Fruit fly (Drosophila melanogaster): ENCODE results near the gene hwt.

The hwt gene

dm6 chrX:12579506-12579999 lies 11.3 kb upstream of the hwt start (continued):
- TF ChIP-seq Med (GFP tag): peak; percentile 99
- peak; percentile 84 for TF ChIP-seq CG14667 (GFP tag; IDR thresholded peaks at IDR 0.05)
- TF ChIP-seq Dll (GFP tag; IDR thresholded peaks at IDR 0.05; ENCODE audit: partially characterized antibody): no peak
- peak in 1 of 3 experiments; percentile 84 for TF ChIP-seq lola (GFP tag; optimal IDR thresholded peaks at IDR 0.05)
- TF ChIP-seq Pdp1 (GFP tag; optimal IDR thresholded peaks at IDR 0.05): peak; percentile 93 to 96
- TF ChIP-seq ssp (GFP tag; IDR thresholded peaks at IDR 0.05): peak; percentile 79
- TF ChIP-seq lbe (GFP tag; optimal IDR thresholded peaks at IDR 0.05): peak; percentile 95
- TF ChIP-seq CG13123 (GFP tag; optimal IDR thresholded peaks at IDR 0.05): peak; percentile 87
- peak; percentile 93 for TF ChIP-seq Mad (GFP tag; optimal IDR thresholded peaks at IDR 0.05)
- peak; percentile 88 for TF ChIP-seq gsb-n (tag; optimal IDR thresholded peaks at IDR 0.05)
- TF ChIP-seq sna (GFP tag; IDR thresholded peaks at IDR 0.05; ENCODE audit: partially characterized antibody): no peak
- peak; percentile 95 for TF ChIP-seq CG13894 (tag; optimal IDR thresholded peaks at IDR 0.05)
- TF ChIP-seq CG12071 (GFP tag; optimal IDR thresholded peaks at IDR 0.05): peak; percentile 92
- TF ChIP-seq B-H2 (GFP tag; optimal IDR thresholded peaks at IDR 0.05): peak; percentile 91
- peak; percentile 95 for TF ChIP-seq CG9609 (GFP tag; optimal IDR thresholded peaks at IDR 0.05)
- TF ChIP-seq CG10274 (GFP tag; optimal IDR thresholded peaks at IDR 0.05): peak; percentile 87
- TF ChIP-seq CG8359 (GFP tag; optimal IDR thresholded peaks at IDR 0.05; ENCODE audit: borderline replicate concordance): peak; percentile 84
- peak; percentile 79 for TF ChIP-seq CG2116 (GFP tag; optimal IDR thresholded peaks at IDR 0.05)
- no peak for TF ChIP-seq HLH4C (GFP tag; IDR thresholded peaks at IDR 0.05; ENCODE audit: partially characterized antibody)
- TF ChIP-seq Bgb (GFP tag; IDR thresholded peaks at IDR 0.05; ENCODE audit: partially characterized antibody): no peak
- TF ChIP-seq Blimp-1 (GFP tag; optimal IDR thresholded peaks at IDR 0.05): peak; percentile 88
- TF ChIP-seq schlank (tag; optimal IDR thresholded peaks at IDR 0.05): peak; percentile 93
- peak; percentile 93 for TF ChIP-seq row (GFP tag; IDR thresholded peaks at IDR 0.05)
- TF ChIP-seq Stat92E (GFP tag; optimal IDR thresholded peaks at IDR 0.05): no peak
- TF ChIP-seq Lpt (GFP tag; optimal IDR thresholded peaks at IDR 0.05): no peak
- peak; percentile 86 for TF ChIP-seq btn (GFP tag; optimal IDR thresholded peaks at IDR 0.05)
- TF ChIP-seq jing (GFP tag; optimal IDR thresholded peaks at IDR 0.05): peak; percentile 92
- TF ChIP-seq CG2120 (GFP tag; optimal IDR thresholded peaks at IDR 0.05): peak; percentile 98
- peak; percentile 98 for TF ChIP-seq CG18599 (GFP tag; optimal IDR thresholded peaks at IDR 0.05)

- TF ChIP-seq CG17829 (tag; optimal IDR thresholded peaks at IDR 0.05): peak; percentile 49
- TF ChIP-seq sug (tag; optimal IDR thresholded peaks at IDR 0.05): no peak
- TF ChIP-seq chinmo (GFP tag; IDR thresholded peaks at IDR 0.05; ENCODE audit: partially characterized antibody): peak; percentile 85; the same call in 2 of the 4 replicates
- no peak for TF ChIP-seq tll (GFP tag; optimal IDR thresholded peaks at IDR 0.05)
- no peak for TF ChIP-seq Nf-YC (tag; optimal IDR thresholded peaks at IDR 0.05)
- TF ChIP-seq Mrtf (GFP tag; IDR thresholded peaks at IDR 0.05): peak; percentile 36; the same call in 1 of the 3 replicates
- TF ChIP-seq ems (GFP tag; optimal IDR thresholded peaks at IDR 0.05): peak; percentile 2
- peak; percentile 78 for TF ChIP-seq dmrt99B (tag; optimal IDR thresholded peaks at IDR 0.05)
- no peak for TF ChIP-seq CG1024 (GFP tag; IDR thresholded peaks at IDR 0.05)
- TF ChIP-seq nmo (GFP tag; optimal IDR thresholded peaks at IDR 0.05): peak; percentile 77
- TF ChIP-seq CG11504 (tag; optimal IDR thresholded peaks at IDR 0.05): peak; percentile 81
- peak; percentile 63 for TF ChIP-seq CG30403 (GFP tag; optimal IDR thresholded peaks at IDR 0.05)
- TF ChIP-seq lilli (GFP tag; optimal IDR thresholded peaks at IDR 0.05): peak; percentile 56
- TF ChIP-seq pfk (GFP tag; optimal IDR thresholded peaks at IDR 0.05): peak; percentile 81
- peak; percentile 52; the same call in 1 of the 2 replicates for TF ChIP-seq CG6689 (GFP tag; IDR thresholded peaks at IDR 0.05)
- TF ChIP-seq zen (tag; optimal IDR thresholded peaks at IDR 0.05): peak; percentile 16
- TF ChIP-seq az2 (GFP tag; optimal IDR thresholded peaks at IDR 0.05): peak; percentile 48
- TF ChIP-seq CG34376 (GFP tag; optimal IDR thresholded peaks at IDR 0.05): no peak
- TF ChIP-seq Sry-δ (GFP tag; optimal IDR thresholded peaks at IDR 0.05): no peak
Measured at dm6 chrX:12578701-12579372, 10.6 kb upstream of the hwt start.
